Worm (Caenorhabditis elegans): Measurements from ENCODE around the gene M163.11.

ce11 chrX:14430436-14430835 lies 48.7 kb upstream of the M163.11 start:
- TF ChIP-seq aha-1 (tag) (peak; percentile 55), duxl-1 (tag; optimal IDR thresholded peaks at IDR 0.05; ENCODE audit: poor library complexity) (no peak), dpl-1 (GFP tag; optimal IDR thresholded peaks at IDR 0.05) (no peak), ama-1 (optimal IDR thresholded peaks at IDR 0.05) (no peak), nhr-6 (tag; optimal IDR thresholded peaks at IDR 0.05) (no peak), ces-1 (GFP tag; optimal IDR thresholded peaks at IDR 0.05) (no peak), ceh-82 (tag; optimal IDR thresholded peaks at IDR 0.05) (no peak), lin-38 (GFP tag; IDR thresholded peaks at IDR 0.05) (no peak)

Data from whole organism, L4 larva.